Worm (Caenorhabditis elegans) whole organism, midembryonic: ENCODE measurements around the gene svh-5.

Source experiments
- klf-2 ChIP-seq: fragments of 200-800 bp; sonication (Bioruptor generic); conservative IDR thresholded peaks from 2 replicates; pipeline ENCODE4 v1.3.6; 2022; ENCODE audit warnings: missing genetic modification reagents, missing genetic modification characterization, missing compliant biosample characterization
- ref-1 ChIP-seq: fragments of 200-800 bp; sonication (Bioruptor generic); conservative IDR thresholded peaks from 2 replicates; pipeline ENCODE4 v1.3.6; 2022; ENCODE audit warnings: missing genetic modification reagents, missing genetic modification characterization, missing compliant biosample characterization
- ztf-23 ChIP-seq: fragments of 200-800 bp; sonication (Bioruptor generic); IDR thresholded peaks from 2 replicates; pipeline ENCODE4 v1.3.6; 2022; ENCODE audit warnings: missing genetic modification reagents, missing genetic modification characterization, missing compliant biosample characterization

DNA sequence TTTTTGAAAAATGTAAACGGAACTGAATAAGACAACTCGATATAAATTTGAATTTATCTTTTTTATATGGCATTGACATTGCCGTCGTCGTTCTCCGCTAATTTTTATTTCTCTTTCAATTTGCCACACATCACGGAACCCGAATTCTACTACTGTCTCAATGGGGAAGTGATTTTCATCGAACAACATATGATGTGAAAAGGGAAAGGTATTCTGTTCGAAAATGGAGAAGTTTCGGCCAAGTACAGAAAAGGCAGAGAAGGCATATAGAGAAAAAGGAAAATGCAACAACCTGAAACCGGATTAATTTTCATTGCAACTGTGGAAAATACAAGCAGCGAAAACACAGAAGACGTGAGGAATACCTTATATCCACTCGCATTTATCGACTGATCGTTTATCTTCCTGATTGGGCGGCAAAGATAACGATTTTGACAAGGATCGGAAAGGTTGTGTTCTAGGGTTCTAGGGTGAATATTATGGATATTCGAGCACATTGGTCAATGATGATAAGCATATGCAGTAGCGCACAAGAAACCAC is 2.9 kb downstream of the svh-5 start:
- TF ChIP-seq ztf-23 (GFP tag; lab: Robert Waterston, UW) (no peak), ref-1 (GFP tag; lab: Robert Waterston, UW) (no peak), klf-2 (GFP tag; lab: Robert Waterston, UW) (no peak)
